Worm (Caenorhabditis elegans) whole organism, mixed stage, embryonic: ENCODE measurements around the gene immt-2.

Experiments used
- lsy-2 ChIP-seq: fragments of 150-350 bp; optimal IDR thresholded peaks from 2 replicates; lab custom pipeline; 2014; ENCODE audit warnings: missing biosample characterization, missing genetic modification characterization
- nhr-28 ChIP-seq: fragments of 150-350 bp; optimal IDR thresholded peaks from 2 replicates; lab custom pipeline; 2014; ENCODE audit warnings: missing biosample characterization, missing genetic modification characterization
- zip-8 ChIP-seq: fragments of 150-350 bp; optimal IDR thresholded peaks from 2 replicates; lab custom pipeline; 2014; ENCODE audit warnings: missing biosample characterization, missing genetic modification characterization
- ztf-11 ChIP-seq: fragments of 150-350 bp; optimal IDR thresholded peaks from 2 replicates; lab custom pipeline; 2014; ENCODE audit warnings: missing biosample characterization, missing genetic modification characterization

DNA sequence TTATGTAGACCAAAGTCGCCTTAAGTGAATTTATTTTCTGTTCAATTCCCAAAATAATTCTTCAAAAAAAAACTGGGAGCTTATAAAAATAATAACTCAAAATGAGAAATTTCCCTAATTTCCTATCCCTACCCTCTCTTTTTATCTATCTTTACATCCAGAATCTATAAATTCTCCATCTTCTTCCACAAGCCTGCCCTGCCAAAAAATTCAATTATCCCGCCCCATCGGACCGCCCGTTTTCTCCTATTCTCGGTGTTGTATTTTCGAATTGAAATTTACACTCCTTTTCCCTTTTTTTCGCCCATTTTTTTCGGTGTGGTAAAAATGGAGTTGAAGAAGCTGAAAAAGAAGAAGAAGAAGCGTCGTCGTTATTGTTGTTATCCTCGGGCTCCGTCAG is 39.6 kb upstream of the immt-2 start:
- TF ChIP-seq lsy-2 (tag; lab: Kevin White, UChicago) (no peak), zip-8 (tag; lab: Kevin White, UChicago) (no peak), nhr-28 (tag; lab: Kevin White, UChicago) (no peak), ztf-11 (no peak)
